Worm (Caenorhabditis elegans) whole organism, L4 larva: ENCODE measurements around the gene Y17G9B.11.
"Not testable (repeated sequence)": the region's sequence is repeated elsewhere in the genome, so short reads cannot be mapped to it uniquely, and the experiment has no call there.

Source experiments
- D1046.2 ChIP-seq: fragments of 200-800 bp; sonication (Bioruptor generic); IDR thresholded peaks from 2 replicates; pipeline ENCODE4 v1.3.6; 2022; ENCODE audit warnings: missing genetic modification characterization, missing compliant biosample characterization
- T26A8.4 ChIP-seq: fragments of 200-800 bp; sonication (Bioruptor generic); IDR thresholded peaks from 2 replicates; pipeline ENCODE4 v1.3.6; 2022; ENCODE audit warnings: missing genetic modification characterization, missing compliant biosample characterization
- Y48G9A.11 ChIP-seq: fragments of 200-800 bp; sonication (Bioruptor generic); IDR thresholded peaks from 2 replicates; pipeline ENCODE4 v1.3.6; 2022; ENCODE audit warnings: missing genetic modification reagents, missing genetic modification characterization, missing compliant biosample characterization
- Y75B8A.6 ChIP-seq: fragments of 200-800 bp; sonication (Bioruptor generic); IDR thresholded peaks from 2 replicates; pipeline ENCODE4 v1.3.6; 2022; ENCODE audit warnings: missing genetic modification reagents, missing genetic modification characterization, missing compliant biosample characterization
- ZK337.2 ChIP-seq: fragments of 200-800 bp; sonication (Bioruptor generic); IDR thresholded peaks from 2 replicates; pipeline ENCODE4 v1.3.6; 2022; ENCODE audit warnings: missing genetic modification reagents, missing genetic modification characterization, missing compliant biosample characterization
- arid-1 ChIP-seq: fragments of 200-800 bp; sonication (Bioruptor generic); conservative IDR thresholded peaks from 2 replicates; pipeline ENCODE4 v1.3.6; 2022; ENCODE audit warnings: missing genetic modification reagents, missing genetic modification characterization, missing compliant biosample characterization
- ceh-20 ChIP-seq: fragments of 200-800 bp; sonication (Bioruptor generic); IDR thresholded peaks from 2 replicates; pipeline ENCODE4 v1.3.6; 2022; ENCODE audit warnings: missing genetic modification reagents, missing genetic modification characterization, missing compliant biosample characterization
- ceh-44 ChIP-seq: fragments of 200-800 bp; sonication (Bioruptor generic); IDR thresholded peaks from 2 replicates; pipeline ENCODE4 v1.3.6; 2022; ENCODE audit warnings: missing genetic modification reagents, missing genetic modification characterization, missing compliant biosample characterization
- ctbp-1 ChIP-seq: fragments of 200-800 bp; sonication (Bioruptor generic); IDR thresholded peaks from 2 replicates; pipeline ENCODE4 v1.3.6; 2022; ENCODE audit warnings: missing genetic modification reagents, missing genetic modification characterization, missing compliant biosample characterization
- daf-8 ChIP-seq: fragments of 200-800 bp; sonication (Bioruptor generic); IDR thresholded peaks from 2 replicates; pipeline ENCODE4 v1.3.6; 2022; ENCODE audit warnings: missing genetic modification characterization, missing compliant biosample characterization
- dmd-6 ChIP-seq: fragments of 200-800 bp; sonication (Bioruptor generic); IDR thresholded peaks from 2 replicates; pipeline ENCODE4 v1.3.6; 2022; ENCODE audit warnings: missing genetic modification reagents, missing genetic modification characterization, missing compliant biosample characterization
- dmd-8 ChIP-seq: fragments of 200-800 bp; sonication (Bioruptor generic); IDR thresholded peaks from 2 replicates; pipeline ENCODE4 v1.3.6; 2022; ENCODE audit warnings: missing genetic modification characterization, missing compliant biosample characterization
- dmd-9 ChIP-seq: fragments of 200-800 bp; sonication (Bioruptor generic); IDR thresholded peaks from 2 replicates; pipeline ENCODE4 v1.3.6; 2022; ENCODE audit warnings: missing genetic modification reagents, missing genetic modification characterization, missing compliant biosample characterization
- dpl-1 ChIP-seq: fragments of 150-350 bp; optimal IDR thresholded peaks from 2 replicates; lab custom pipeline; 2014; ENCODE audit warnings: missing biosample characterization, missing genetic modification reagents, missing genetic modification characterization
- egl-43 ChIP-seq: fragments of 200-800 bp; sonication (Bioruptor generic); IDR thresholded peaks from 2 replicates; pipeline ENCODE4 v1.3.6; 2022; ENCODE audit warnings: missing genetic modification reagents, missing genetic modification characterization, missing compliant biosample characterization
- hmg-1.1 ChIP-seq: fragments of 200-800 bp; sonication (Bioruptor generic); IDR thresholded peaks from 2 replicates; pipeline ENCODE4 v1.3.6; 2022; ENCODE audit warnings: missing genetic modification reagents, missing genetic modification characterization, missing compliant biosample characterization
- lin-1 ChIP-seq: fragments of 200-800 bp; sonication (Bioruptor generic); IDR thresholded peaks from 2 replicates; pipeline ENCODE4 v1.3.6; 2022; ENCODE audit warnings: missing genetic modification reagents, missing genetic modification characterization, missing compliant biosample characterization
- lin-29 ChIP-seq: fragments of 200-800 bp; sonication (Bioruptor generic); IDR thresholded peaks from 2 replicates; pipeline ENCODE4 v1.3.6; 2022; ENCODE audit warnings: missing genetic modification reagents, missing genetic modification characterization, missing compliant biosample characterization
- lin-38 ChIP-seq: fragments of 200-800 bp; sonication (Bioruptor generic); IDR thresholded peaks from 2 replicates; pipeline ENCODE4 v1.3.6; 2022; ENCODE audit warnings: missing genetic modification reagents, missing genetic modification characterization, missing compliant biosample characterization
- lsy-2 ChIP-seq, 2 experiments: fragments of 150-350 bp in 1 of 2; sonication (generic microtip) in 1 of 2; optimal IDR thresholded peaks; 2 replicates each; lab custom pipeline; 2014 to 2017; ENCODE audit warnings: missing biosample characterization in 2 of 2, missing genetic modification characterization in 2 of 2
- madf-5 ChIP-seq, 2 experiments: fragments of 200-800 bp; sonication (Bioruptor generic); IDR thresholded peaks; 2 replicates each; pipeline ENCODE4 v1.3.6; 2022; ENCODE audit warnings: missing compliant biosample characterization in 2 of 2, missing genetic modification characterization in 2 of 2
- madf-9 ChIP-seq: fragments of 200-800 bp; sonication (Bioruptor generic); conservative IDR thresholded peaks from 2 replicates; pipeline ENCODE4 v1.3.6; 2022; ENCODE audit warnings: missing genetic modification reagents, missing genetic modification characterization, missing compliant biosample characterization
- mdt-29 ChIP-seq: fragments of 200-800 bp; sonication (Bioruptor generic); IDR thresholded peaks from 2 replicates; pipeline ENCODE4 v1.3.6; 2022; ENCODE audit warnings: missing genetic modification reagents, missing genetic modification characterization, missing compliant biosample characterization
- mes-2 ChIP-seq: sonication (generic microtip); optimal IDR thresholded peaks from 2 replicates; lab custom pipeline; 2016; ENCODE audit warnings: missing genotype, mild to moderate bottlenecking, missing genetic modification characterization, missing compliant biosample characterization; ENCODE audit not compliant: poor library complexity, severe bottlenecking
- mxl-2 ChIP-seq: fragments of 200-800 bp; sonication (Bioruptor generic); conservative IDR thresholded peaks from 2 replicates; pipeline ENCODE4 v1.3.6; 2022; ENCODE audit warnings: missing genetic modification reagents, missing genetic modification characterization, missing compliant biosample characterization
- mxl-3 ChIP-seq: fragments of 200-800 bp; sonication (Bioruptor generic); optimal IDR thresholded peaks from 2 replicates; lab custom pipeline; 2018; ENCODE audit warnings: mild to moderate bottlenecking, missing genetic modification characterization, missing compliant biosample characterization
- nhr-102 ChIP-seq: sonication (generic microtip); optimal IDR thresholded peaks from 2 replicates; lab custom pipeline; 2016; ENCODE audit warnings: mild to moderate bottlenecking, missing genetic modification characterization, moderate library complexity, missing compliant biosample characterization
- nhr-41 ChIP-seq: fragments of 200-800 bp; sonication (Bioruptor generic); IDR thresholded peaks from 2 replicates; pipeline ENCODE4 v1.3.6; 2022; ENCODE audit warnings: missing genetic modification reagents, missing genetic modification characterization, missing compliant biosample characterization
- nhr-42 ChIP-seq: fragments of 200-800 bp; sonication (Bioruptor generic); IDR thresholded peaks from 2 replicates; pipeline ENCODE4 v1.3.6; 2022; ENCODE audit warnings: missing genetic modification characterization, missing compliant biosample characterization
- pha-4 ChIP-seq, 2 experiments: fragments of 150-350 bp in 1 of 2; fragments of 200-800 bp in 1 of 2; sonication (Bioruptor generic) in 1 of 2; IDR thresholded peaks in 1 of 2; optimal IDR thresholded peaks in 1 of 2; 2 replicates each; pipeline versions ENCODE4 v1.3.6 to Lab custom; 2014 to 2022; ENCODE audit warnings: missing genetic modification characterization in 2 of 2, missing genetic modification reagents in 2 of 2, missing biosample characterization in 1 of 2, missing compliant biosample characterization in 1 of 2
- php-3 ChIP-seq: fragments of 200-800 bp; sonication (Bioruptor generic); IDR thresholded peaks from 2 replicates; pipeline ENCODE4 v1.3.6; 2022; ENCODE audit warnings: missing genetic modification reagents, missing genetic modification characterization, missing compliant biosample characterization
- rbr-2 ChIP-seq: sonication (generic microtip); optimal IDR thresholded peaks from 2 replicates; lab custom pipeline; 2016; ENCODE audit warnings: missing genotype, missing genetic modification characterization, missing compliant biosample characterization
- saeg-2 ChIP-seq: fragments of 200-800 bp; sonication (Bioruptor generic); IDR thresholded peaks from 2 replicates; pipeline ENCODE4 v1.3.6; 2022; ENCODE audit warnings: missing genetic modification reagents, missing genetic modification characterization, missing compliant biosample characterization
- set-16 ChIP-seq: fragments of 200-800 bp; sonication (Bioruptor generic); IDR thresholded peaks from 2 replicates; pipeline ENCODE4 v1.3.6; 2022; ENCODE audit warnings: missing genetic modification reagents, missing genetic modification characterization, missing compliant biosample characterization
- snpc-1.2 ChIP-seq: fragments of 200-800 bp; sonication (Bioruptor generic); IDR thresholded peaks from 2 replicates; pipeline ENCODE4 v1.3.6; 2022; ENCODE audit warnings: missing genetic modification reagents, missing genetic modification characterization, missing compliant biosample characterization
- spr-1 ChIP-seq: sonication (generic microtip); optimal IDR thresholded peaks from 2 replicates; lab custom pipeline; 2016; ENCODE audit warnings: mild to moderate bottlenecking, missing genetic modification characterization, missing compliant biosample characterization
- tag-97 ChIP-seq: fragments of 200-800 bp; sonication (Bioruptor generic); IDR thresholded peaks from 2 replicates; pipeline ENCODE4 v1.3.6; 2022; ENCODE audit warnings: missing genetic modification characterization, missing compliant biosample characterization
- tra-1 ChIP-seq: fragments of 200-800 bp; sonication (Bioruptor generic); IDR thresholded peaks from 2 replicates; pipeline ENCODE4 v1.3.6; 2022; ENCODE audit warnings: missing genetic modification reagents, missing genetic modification characterization, missing compliant biosample characterization
- vab-7 ChIP-seq: fragments of 200-800 bp; sonication (Bioruptor generic); IDR thresholded peaks from 2 replicates; pipeline ENCODE4 v1.3.6; 2022; ENCODE audit warnings: missing genetic modification reagents, missing genetic modification characterization, missing compliant biosample characterization
- zfp-3 ChIP-seq: fragments of 200-800 bp; sonication (Bioruptor generic); conservative IDR thresholded peaks from 2 replicates; pipeline ENCODE4 v1.3.6; 2022; ENCODE audit warnings: missing genetic modification reagents, missing genetic modification characterization, missing compliant biosample characterization

Gene Y17G9B.11

DNA sequence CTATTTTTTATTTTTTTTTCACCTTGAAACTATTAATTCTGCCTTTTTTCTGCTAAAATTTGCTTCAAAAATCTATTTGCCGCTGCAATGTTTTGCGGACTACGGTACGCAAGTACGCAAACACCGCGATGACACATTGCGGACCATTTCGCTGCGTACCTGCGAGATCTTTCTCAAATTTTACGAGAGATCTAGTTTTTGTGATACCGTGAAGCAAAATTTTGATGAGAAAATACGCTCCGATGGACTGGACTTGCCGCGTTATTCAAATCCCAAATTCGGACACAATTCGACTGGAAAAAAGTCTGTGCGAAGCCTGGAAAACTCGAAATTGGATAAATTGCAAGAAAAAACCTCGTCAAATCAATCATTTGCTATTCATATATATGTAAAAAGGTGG lies 35.9 kb upstream of the Y17G9B.11 start:
- TF ChIP-seq ctbp-1 (peak; percentile 96), dmd-8 (GFP tag; lab: Robert Waterston, UW) (0 out of 2 replicates have a peak, but pooled peaks have one; percentile 10), ceh-20 (peak; percentile 98), dmd-6 (GFP tag; lab: Robert Waterston, UW) (peak; percentile 96), dpl-1 (GFP tag; lab: Kevin White, UChicago) (peak; percentile 10), arid-1 (GFP tag; lab: Robert Waterston, UW) (peak; percentile 90), lin-1 (GFP tag; lab: Robert Waterston, UW) (peak; percentile 86), D1046.2 (GFP tag; lab: Robert Waterston, UW) (peak; percentile 96), nhr-102 (tag; lab: Kevin White, UChicago) (peak; percentile 28), tag-97 (GFP tag; lab: Robert Waterston, UW) (peak; percentile 83; the same call in 1 of the 2 replicates), Y75B8A.6 (GFP tag; lab: Robert Waterston, UW) (peak; percentile 91), mes-2 (tag; lab: Kevin White, UChicago) (peak; percentile 72), saeg-2 (GFP tag; lab: Robert Waterston, UW) (peak; percentile 92), pha-4 (GFP tag; IDR thresholded peaks at IDR 0.05; lab: Robert Waterston, UW) (peak; percentile 93), rbr-2 (tag; lab: Kevin White, UChicago) (peak; percentile 53), daf-8 (GFP tag; lab: Robert Waterston, UW) (peak; percentile 74; the same call in 1 of the 2 replicates), snpc-1.2 (GFP tag; lab: Robert Waterston, UW) (peak; percentile 58; the same call in 1 of the 2 replicates), dmd-9 (GFP tag; lab: Robert Waterston, UW) (peak; percentile 97), spr-1 (peak; percentile 14), php-3 (GFP tag; lab: Robert Waterston, UW) (peak; percentile 95), mdt-29 (GFP tag; lab: Robert Waterston, UW) (peak; percentile 92), hmg-1.1 (GFP tag; lab: Robert Waterston, UW) (peak; percentile 98), egl-43 (GFP tag; lab: Robert Waterston, UW) (peak; percentile 95), mxl-3 (GFP tag; lab: Kevin White, UChicago) (peak; percentile 24), T26A8.4 (peak; percentile 97), ceh-44 (GFP tag; lab: Robert Waterston, UW) (peak; percentile 78), ZK337.2 (GFP tag; lab: Robert Waterston, UW) (peak; percentile 95), set-16 (GFP tag; lab: Robert Waterston, UW) (peak; percentile 52; the same call in 1 of the 2 replicates), nhr-42 (GFP tag; lab: Robert Waterston, UW) (peak; percentile 99), nhr-41 (peak; percentile 59; the same call in 1 of the 2 replicates), Y48G9A.11 (GFP tag; lab: Robert Waterston, UW) (peak; percentile 75), madf-9 (GFP tag; lab: Robert Waterston, UW) (peak; percentile 95), vab-7 (GFP tag; lab: Robert Waterston, UW) (peak; percentile 89), madf-5 (GFP tag; IDR thresholded peaks at IDR 0.05; lab: Robert Waterston, UW) (peak in 1 of 2 experiments; percentile 96; a peak in 2 of 4 replicates), lsy-2 (tag; optimal IDR thresholded peaks at IDR 0.05; lab: Kevin White, UChicago) (peak; percentile 65 to 88), lin-38 (GFP tag; lab: Robert Waterston, UW) (peak; percentile 99), tra-1 (peak; percentile 94), zfp-3 (peak; percentile 97), lin-29 (peak; percentile 98), mxl-2 (peak; percentile 65; the same call in 1 of the 2 replicates)
- not testable (repeated sequence) for TF ChIP-seq pha-4 (tag; optimal IDR thresholded peaks at IDR 0.05; lab: Kevin White, UChicago)
